Worm (Caenorhabditis elegans) whole organism, late embryonic: Measurements from ENCODE around the gene nhr-27.

ENCODE experiments used
- C08G9.2 ChIP-seq: sonication (generic microtip); optimal IDR thresholded peaks from 2 replicates; lab custom pipeline; 2016; ENCODE audit warnings: mild to moderate bottlenecking, missing genetic modification characterization, moderate library complexity, missing compliant biosample characterization
- C38D4.7 ChIP-seq: fragments of 200-800 bp; sonication (Bioruptor generic); optimal IDR thresholded peaks from 2 replicates; lab custom pipeline; 2018; ENCODE audit warnings: mild to moderate bottlenecking, missing genetic modification characterization, moderate library complexity, missing compliant biosample characterization
- K02D7.2 ChIP-seq: sonication (generic microtip); optimal IDR thresholded peaks from 2 replicates; lab custom pipeline; 2017; ENCODE audit warnings: mild to moderate bottlenecking, missing genetic modification characterization, missing compliant biosample characterization
- T23F11.4 ChIP-seq: fragments of 200-800 bp; sonication (Bioruptor generic); optimal IDR thresholded peaks from 2 replicates; lab custom pipeline; 2018; ENCODE audit warnings: mild to moderate bottlenecking, missing genetic modification characterization, missing compliant biosample characterization
- Y22D7AL.16 ChIP-seq: sonication (generic microtip); optimal IDR thresholded peaks from 2 replicates; lab custom pipeline; 2016; ENCODE audit warnings: missing genetic modification characterization, missing compliant biosample characterization
- ahr-1 ChIP-seq: sonication (generic microtip); optimal IDR thresholded peaks from 2 replicates; lab custom pipeline; 2016; ENCODE audit warnings: missing genetic modification characterization, missing compliant biosample characterization
- ama-1 ChIP-seq: fragments of 150-350 bp; optimal IDR thresholded peaks from 2 replicates; lab custom pipeline; 2014
- ceh-2 ChIP-seq: sonication (generic microtip); optimal IDR thresholded peaks from 2 replicates; lab custom pipeline; 2016; ENCODE audit warnings: missing genotype, missing genetic modification characterization, missing compliant biosample characterization
- ceh-48 ChIP-seq: sonication (generic microtip); optimal IDR thresholded peaks from 2 replicates; lab custom pipeline; 2016; ENCODE audit warnings: missing genetic modification characterization, inconsistent platforms, missing compliant biosample characterization
- ceh-6 ChIP-seq: fragments of 200-800 bp; sonication (Bioruptor generic); optimal IDR thresholded peaks from 2 replicates; lab custom pipeline; 2018; ENCODE audit warnings: mild to moderate bottlenecking, missing genetic modification characterization, missing compliant biosample characterization
- dve-1 ChIP-seq: sonication (generic microtip); optimal IDR thresholded peaks from 2 replicates; lab custom pipeline; 2017; ENCODE audit warnings: antibody characterized with exemption, mild to moderate bottlenecking, missing genetic modification characterization, missing compliant biosample characterization
- elt-2 ChIP-seq: sonication (generic microtip); optimal IDR thresholded peaks from 2 replicates; lab custom pipeline; 2016; ENCODE audit warnings: missing genetic modification reagents, missing genetic modification characterization, missing compliant biosample characterization
- elt-4 ChIP-seq: sonication (generic microtip); optimal IDR thresholded peaks from 2 replicates; lab custom pipeline; 2016; ENCODE audit warnings: missing genetic modification characterization, missing compliant biosample characterization
- eyg-1 ChIP-seq: sonication (generic microtip); optimal IDR thresholded peaks from 2 replicates; lab custom pipeline; 2016; ENCODE audit warnings: missing genotype, missing genetic modification characterization, missing compliant biosample characterization
- fkh-6 ChIP-seq: sonication (generic microtip); optimal IDR thresholded peaks from 2 replicates; lab custom pipeline; 2016; ENCODE audit warnings: missing genetic modification characterization, missing compliant biosample characterization
- gmeb-2 ChIP-seq: sonication (generic microtip); optimal IDR thresholded peaks from 2 replicates; lab custom pipeline; 2016; ENCODE audit warnings: missing genetic modification characterization, inconsistent platforms, missing compliant biosample characterization
- hlh-15 ChIP-seq: sonication (generic microtip); optimal IDR thresholded peaks from 2 replicates; lab custom pipeline; 2016; ENCODE audit warnings: missing genetic modification characterization, missing compliant biosample characterization
- hlh-30 ChIP-seq: sonication (generic microtip); optimal IDR thresholded peaks from 2 replicates; lab custom pipeline; 2017; ENCODE audit warnings: antibody characterized with exemption, missing genetic modification characterization, missing compliant biosample characterization; ENCODE audit not compliant: insufficient read depth
- hlh-6 ChIP-seq: sonication (generic microtip); optimal IDR thresholded peaks from 2 replicates; lab custom pipeline; 2016; ENCODE audit warnings: missing genotype, missing genetic modification characterization, missing compliant biosample characterization
- hlh-8 ChIP-seq: sonication (generic microtip); optimal IDR thresholded peaks from 2 replicates; lab custom pipeline; 2016; ENCODE audit warnings: missing genotype, missing genetic modification characterization, missing compliant biosample characterization
- lin-11 ChIP-seq: fragments of 200-800 bp; sonication (Bioruptor generic); optimal IDR thresholded peaks from 2 replicates; lab custom pipeline; 2018; ENCODE audit warnings: mild to moderate bottlenecking, missing genetic modification characterization, missing compliant biosample characterization
- madf-2 ChIP-seq: sonication (generic microtip); optimal IDR thresholded peaks from 2 replicates; lab custom pipeline; 2017; ENCODE audit warnings: missing genetic modification characterization, missing compliant biosample characterization
- mec-3 ChIP-seq: sonication (generic microtip); optimal IDR thresholded peaks from 2 replicates; lab custom pipeline; 2016; ENCODE audit warnings: borderline replicate concordance, missing genetic modification characterization, missing compliant biosample characterization
- nhr-232 ChIP-seq: sonication (generic microtip); optimal IDR thresholded peaks from 2 replicates; lab custom pipeline; 2016; ENCODE audit warnings: missing genetic modification characterization, missing compliant biosample characterization
- odd-2 ChIP-seq: sonication (generic microtip); optimal IDR thresholded peaks from 2 replicates; lab custom pipeline; 2017; ENCODE audit warnings: antibody characterized with exemption, mild to moderate bottlenecking, missing genetic modification characterization, missing compliant biosample characterization
- pat-9 ChIP-seq: fragments of 200-800 bp; sonication (Bioruptor generic); optimal IDR thresholded peaks from 2 replicates; lab custom pipeline; 2018; ENCODE audit warnings: mild to moderate bottlenecking, missing genetic modification characterization, moderate library complexity, missing compliant biosample characterization
- pros-1 ChIP-seq: fragments of 150-350 bp; optimal IDR thresholded peaks from 2 replicates; lab custom pipeline; 2014; ENCODE audit warnings: missing biosample characterization, missing genetic modification reagents, missing genetic modification characterization
- rnt-1 ChIP-seq: sonication (generic microtip); optimal IDR thresholded peaks from 2 replicates; lab custom pipeline; 2016; ENCODE audit warnings: missing genetic modification characterization, missing compliant biosample characterization
- sdc-2 ChIP-seq: sonication (generic microtip); optimal IDR thresholded peaks from 2 replicates; lab custom pipeline; 2016; ENCODE audit warnings: missing genotype, missing genetic modification characterization, missing compliant biosample characterization
- sox-2 ChIP-seq: fragments of 200-800 bp; sonication (Bioruptor generic); IDR thresholded peaks from 2 replicates; pipeline ENCODE4 v1.3.6; 2022; ENCODE audit warnings: missing genetic modification reagents, missing genetic modification characterization, missing compliant biosample characterization
- sox-4 ChIP-seq: sonication (generic microtip); optimal IDR thresholded peaks from 2 replicates; lab custom pipeline; 2017; ENCODE audit warnings: mild to moderate bottlenecking, missing genetic modification characterization, inconsistent platforms, missing compliant biosample characterization
- tbx-7 ChIP-seq: sonication (generic microtip); optimal IDR thresholded peaks from 2 replicates; lab custom pipeline; 2016; ENCODE audit warnings: missing genotype, missing genetic modification characterization, missing compliant biosample characterization
- unc-3 ChIP-seq, 2 experiments: fragments of 200-800 bp in 1 of 2; sonication (Bioruptor generic) in 1 of 2; sonication (generic microtip) in 1 of 2; conservative IDR thresholded peaks in 1 of 2; optimal IDR thresholded peaks in 1 of 2; 2 replicates each; pipeline versions ENCODE4 v1.3.6 to Lab custom; 2016 to 2022; ENCODE audit warnings: missing compliant biosample characterization in 2 of 2, missing genetic modification characterization in 2 of 2, missing genetic modification reagents in 1 of 2
- unc-86 ChIP-seq: sonication (generic microtip); optimal IDR thresholded peaks from 2 replicates; lab custom pipeline; 2016; ENCODE audit warnings: missing genetic modification characterization, missing compliant biosample characterization
- ztf-16 ChIP-seq: sonication (generic microtip); optimal IDR thresholded peaks from 2 replicates; lab custom pipeline; 2017; ENCODE audit warnings: missing genetic modification characterization, missing compliant biosample characterization

Gene nhr-27

DNA sequence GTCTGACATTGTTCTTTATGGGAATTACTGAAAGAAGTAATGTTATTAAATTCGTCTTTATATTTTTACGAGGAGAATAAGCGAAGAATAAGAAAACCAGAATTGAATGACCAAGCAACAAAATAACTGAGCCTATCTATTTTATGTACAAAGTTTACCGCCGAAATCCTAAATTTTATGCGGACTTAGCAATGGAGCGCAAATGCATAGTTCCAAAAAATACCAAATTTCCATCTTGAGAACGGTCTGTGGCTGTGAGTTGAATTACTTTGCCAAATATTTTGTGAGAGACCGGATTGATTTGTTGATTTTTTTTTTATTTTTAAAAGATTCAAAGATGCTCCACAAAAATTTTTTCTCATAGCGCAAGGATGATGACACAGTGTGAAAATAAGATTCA lies 44.5 kb upstream of the nhr-27 start, which contains the start of gene chd-3:
Gene chd-3 (minus strand): TSS at position 27 of the 400 bp plus-strand sequence.
- TF ChIP-seq madf-2 (tag; lab: Kevin White, UChicago) (no peak), pat-9 (tag; lab: Kevin White, UChicago) (no peak), sox-4 (tag; lab: Kevin White, UChicago) (no peak), ama-1 (no peak), hlh-15 (tag; lab: Kevin White, UChicago) (no peak), fkh-6 (tag; lab: Kevin White, UChicago) (no peak), ceh-6 (GFP tag; lab: Kevin White, UChicago) (no peak)

DNA sequence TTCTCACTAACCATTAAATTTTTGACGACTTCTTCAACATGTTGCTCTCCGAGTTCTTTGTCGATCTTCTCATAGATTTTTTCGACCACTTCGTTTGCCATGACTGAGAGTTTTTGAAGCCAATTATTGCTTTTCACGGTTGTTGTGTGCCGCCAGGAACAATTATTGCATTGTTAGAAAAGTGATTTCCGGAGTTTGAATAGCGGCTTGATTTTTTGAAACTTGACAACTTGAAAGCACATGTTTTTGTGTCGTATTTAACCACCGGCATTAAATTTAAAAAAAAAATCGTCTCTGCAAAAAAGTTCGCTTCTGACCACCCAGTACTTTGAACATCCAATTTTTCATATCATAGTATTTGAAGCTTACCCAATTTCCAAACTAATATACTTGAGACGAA lies 37.9 kb upstream of the nhr-27 start, which contains the start of gene C52G5.3:
Gene C52G5.3 (minus strand): TSS at position 101 of the 400 bp plus-strand sequence.
- TF ChIP-seq odd-2 (tag; lab: Kevin White, UChicago): no peak
- TF ChIP-seq, all 69 proteins: peak for 0

DNA sequence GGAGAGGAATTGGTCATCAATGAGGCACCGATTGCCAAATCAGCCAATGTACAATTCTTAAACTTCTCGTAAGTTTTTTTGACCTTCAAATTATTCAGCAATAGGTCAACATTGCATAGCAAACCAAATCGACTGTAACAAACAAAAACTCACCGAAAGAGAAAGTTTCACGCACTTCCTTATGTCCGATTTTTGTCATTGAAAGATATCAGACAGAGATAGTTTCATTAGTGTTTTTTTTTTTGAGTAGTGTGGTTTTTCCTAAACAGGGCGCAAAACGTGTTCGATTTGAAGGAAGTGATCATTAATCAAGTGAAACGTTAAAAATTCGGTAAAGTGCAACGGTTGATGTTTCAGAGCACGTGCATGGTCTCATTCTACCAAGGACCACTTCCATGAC lies 36.1 kb upstream of the nhr-27 start:
- TF ChIP-seq rnt-1 (tag; lab: Kevin White, UChicago) (no peak), ceh-2 (tag; lab: Kevin White, UChicago) (no peak), pros-1 (no peak), elt-4 (tag; lab: Kevin White, UChicago) (no peak)

DNA sequence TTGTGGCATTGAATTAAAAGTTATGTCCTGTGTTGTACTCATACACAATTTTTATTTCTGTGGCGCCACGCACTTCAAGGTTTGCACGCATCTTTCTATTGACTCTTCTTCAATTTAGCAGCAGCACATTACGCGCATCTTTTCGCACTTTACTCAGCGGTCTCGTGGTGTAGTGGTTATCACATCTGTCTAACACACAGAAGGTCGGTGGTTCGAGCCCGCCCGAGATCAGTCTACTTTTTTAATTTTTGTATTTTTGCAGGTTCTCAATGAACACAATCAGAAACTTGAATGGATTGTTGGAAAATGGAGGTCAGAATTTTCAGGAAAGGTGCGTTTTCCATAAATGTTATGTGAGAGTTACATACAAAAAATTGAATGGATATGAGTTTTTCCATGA lies 35.4 kb upstream of the nhr-27 start:
- TF ChIP-seq hlh-8 (tag; lab: Kevin White, UChicago): no peak
- no peak for TF ChIP-seq ceh-48 (tag; lab: Kevin White, UChicago)
- no peak for TF ChIP-seq T23F11.4 (GFP tag; lab: Kevin White, UChicago)
- TF ChIP-seq unc-86: peak; percentile 13
- TF ChIP-seq C38D4.7 (GFP tag; lab: Kevin White, UChicago): peak; percentile 38
- no peak for TF ChIP-seq tbx-7 (tag; lab: Kevin White, UChicago)
- peak; percentile 20 for TF ChIP-seq Y22D7AL.16 (tag; lab: Kevin White, UChicago)
- TF ChIP-seq gmeb-2 (tag; lab: Kevin White, UChicago): peak; percentile 31
- no peak for TF ChIP-seq odd-2 (tag; lab: Kevin White, UChicago)
- TF ChIP-seq C08G9.2: peak; percentile 27
- peak; percentile 5 for TF ChIP-seq hlh-30 (tag; lab: Kevin White, UChicago)
- peak; percentile 17 for TF ChIP-seq lin-11
- no peak for TF ChIP-seq rnt-1 (tag; lab: Kevin White, UChicago)
- TF ChIP-seq elt-2 (tag; lab: Kevin White, UChicago): peak; percentile 59
- TF ChIP-seq ceh-6 (GFP tag; lab: Kevin White, UChicago): peak; percentile 14
- peak; percentile 30 for TF ChIP-seq sdc-2 (tag; lab: Kevin White, UChicago)
- TF ChIP-seq nhr-232 (tag; lab: Kevin White, UChicago): peak; percentile 33
- no peak for TF ChIP-seq sox-2
- TF ChIP-seq hlh-6 (tag; lab: Kevin White, UChicago): peak; percentile 50
- TF ChIP-seq pat-9 (tag; lab: Kevin White, UChicago): peak; percentile 47
- TF ChIP-seq eyg-1: no peak
- no peak for TF ChIP-seq madf-2 (tag; lab: Kevin White, UChicago)
- no peak for TF ChIP-seq dve-1 (tag; lab: Kevin White, UChicago)
- no peak for TF ChIP-seq ahr-1 (tag; lab: Kevin White, UChicago)
- no peak for TF ChIP-seq hlh-15 (tag; lab: Kevin White, UChicago)
- TF ChIP-seq unc-3 (GFP tag; conservative IDR thresholded peaks at IDR 0.05; lab: Robert Waterston, UW): 0 out of 2 replicates have a peak, but pooled peaks have one; percentile 16
- no peak for TF ChIP-seq unc-3 (tag; optimal IDR thresholded peaks at IDR 0.05; lab: Kevin White, UChicago)
- no peak for TF ChIP-seq fkh-6 (tag; lab: Kevin White, UChicago)
- no peak for TF ChIP-seq mec-3
- no peak for TF ChIP-seq ztf-16 (tag; lab: Kevin White, UChicago)
- TF ChIP-seq K02D7.2 (tag; lab: Kevin White, UChicago): peak; percentile 11
- peak; percentile 9 for TF ChIP-seq sox-4 (tag; lab: Kevin White, UChicago)
- TF ChIP-seq, all 69 proteins: peak for 16
